Worm (Caenorhabditis elegans): ENCODE measurements around the gene cwc-15.

DNA sequence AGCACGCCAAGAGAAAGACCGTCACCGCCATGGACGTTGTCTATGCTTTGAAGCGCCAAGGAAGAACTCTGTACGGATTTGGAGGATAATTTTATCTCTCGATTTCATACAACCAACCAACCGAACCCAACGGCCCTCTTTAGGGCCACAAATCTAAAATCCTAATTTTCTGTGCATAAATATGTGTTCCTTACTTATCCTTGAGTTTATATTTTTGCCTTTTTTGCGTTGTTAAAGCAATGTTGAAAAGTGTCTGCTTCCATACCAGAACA lies 19.5 kb downstream of the cwc-15 start:
- no peak for TF ChIP-seq C38D4.7 (GFP tag; optimal IDR thresholded peaks at IDR 0.05)
- TF ChIP-seq ama-1 (optimal IDR thresholded peaks at IDR 0.05): no peak
- TF ChIP-seq hlh-8 (tag; optimal IDR thresholded peaks at IDR 0.05): no peak
- TF ChIP-seq unc-86 (tag; optimal IDR thresholded peaks at IDR 0.05): no peak
- TF ChIP-seq tbx-7 (tag; optimal IDR thresholded peaks at IDR 0.05): no peak

Measured in whole organism, late embryonic.